Fruit fly (Drosophila melanogaster) whole organism, pupa: ENCODE data around the gene CG11889.

Source experiments
- CG10348 ChIP-seq: fragments of 200-800 bp; sonication (Bioruptor generic); IDR thresholded peaks from 2 replicates; pipeline ENCODE4 v1.3.6; 2022; ENCODE audit warnings: missing biosample characterization, missing genetic modification characterization
- CG12605 ChIP-seq: fragments of 200-800 bp; sonication (Bioruptor generic); IDR thresholded peaks from 2 replicates; pipeline ENCODE4 v1.3.6; 2022; ENCODE audit warnings: missing biosample characterization, missing genetic modification characterization
- CG13204 ChIP-seq: fragments of 200-800 bp; sonication (Bioruptor generic); optimal IDR thresholded peaks from 2 replicates; lab custom pipeline; 2018; ENCODE audit warnings: missing biosample characterization, mild to moderate bottlenecking, missing genetic modification characterization, moderate library complexity
- CG14655 ChIP-seq: fragments of 200-800 bp; sonication (Bioruptor generic); optimal IDR thresholded peaks from 3 replicates; lab custom pipeline; 2017; ENCODE audit warnings: mild to moderate bottlenecking, missing biosample characterization, missing genetic modification reagents, missing genetic modification characterization
- CG15710 ChIP-seq: fragments of 200-800 bp; sonication (Bioruptor generic); optimal IDR thresholded peaks from 2 replicates; lab custom pipeline; 2018; ENCODE audit warnings: missing biosample characterization, mild to moderate bottlenecking, missing genetic modification characterization, moderate library complexity
- CG17806 ChIP-seq: fragments of 200-800 bp; sonication (Bioruptor generic); optimal IDR thresholded peaks from 2 replicates; lab custom pipeline; 2018; ENCODE audit warnings: missing biosample characterization, mild to moderate bottlenecking, missing genetic modification characterization, moderate library complexity
- CG32121 ChIP-seq: fragments of 200-800 bp; sonication (Bioruptor generic); IDR thresholded peaks from 2 replicates; pipeline ENCODE4 v1.3.6; 2022; ENCODE audit warnings: missing biosample characterization, missing genetic modification characterization
- CG34367 ChIP-seq: fragments of 200-800 bp; sonication (Bioruptor generic); optimal IDR thresholded peaks from 2 replicates; lab custom pipeline; 2018; ENCODE audit warnings: missing biosample characterization, mild to moderate bottlenecking, missing genetic modification characterization
- CG4496 ChIP-seq: fragments of 200-800 bp; sonication (Bioruptor generic); IDR thresholded peaks from 3 replicates; pipeline ENCODE4 v1.3.6; 2022; ENCODE audit warnings: missing biosample characterization, missing genetic modification characterization
- CG8159 ChIP-seq: fragments of 200-800 bp; sonication (Bioruptor generic); optimal IDR thresholded peaks from 3 replicates; lab custom pipeline; 2018; ENCODE audit warnings: missing biosample characterization, mild to moderate bottlenecking, missing genetic modification characterization, moderate library complexity
- CG8301 ChIP-seq: fragments of 200-800 bp; sonication (Bioruptor generic); optimal IDR thresholded peaks from 2 replicates; lab custom pipeline; 2018; ENCODE audit warnings: missing biosample characterization, mild to moderate bottlenecking, missing genetic modification characterization
- CG9948 ChIP-seq: fragments of 200-800 bp; sonication (Bioruptor generic); optimal IDR thresholded peaks from 2 replicates; lab custom pipeline; 2018; ENCODE audit warnings: missing biosample characterization, mild to moderate bottlenecking, missing genetic modification characterization, moderate library complexity
- D1 ChIP-seq: fragments of 200-800 bp; sonication (Bioruptor generic); optimal IDR thresholded peaks from 2 replicates; lab custom pipeline; 2018; ENCODE audit warnings: missing biosample characterization, mild to moderate bottlenecking, missing genetic modification characterization, moderate library complexity
- EcR ChIP-seq: fragments of 200-800 bp; sonication (Bioruptor generic); optimal IDR thresholded peaks from 3 replicates; lab custom pipeline; 2019; ENCODE audit warnings: missing biosample characterization, missing genetic modification characterization, mild to moderate bottlenecking, moderate library complexity, missing genetic modification reagents
- Ets98B ChIP-seq: fragments of 200-800 bp; sonication (Bioruptor generic); IDR thresholded peaks from 2 replicates; pipeline ENCODE4 v1.3.6; 2022; ENCODE audit warnings: missing biosample characterization, missing genetic modification characterization
- Pif1A ChIP-seq: fragments of 200-800 bp; sonication (Bioruptor generic); optimal IDR thresholded peaks from 3 replicates; lab custom pipeline; 2016; ENCODE audit warnings: missing biosample characterization, missing genetic modification characterization
- Pif1B ChIP-seq: fragments of 200-800 bp; sonication (Bioruptor generic); optimal IDR thresholded peaks from 3 replicates; lab custom pipeline; 2016; ENCODE audit warnings: missing biosample characterization, missing genetic modification characterization
- Snoo ChIP-seq: fragments of 200-800 bp; sonication (Bioruptor generic); optimal IDR thresholded peaks from 3 replicates; lab custom pipeline; 2017; ENCODE audit warnings: missing biosample characterization, mild to moderate bottlenecking, missing genetic modification characterization, inconsistent platforms
- fd96Ca ChIP-seq: fragments of 200-800 bp; sonication (Bioruptor generic); IDR thresholded peaks from 3 replicates; pipeline ENCODE4 v1.3.6; 2022; ENCODE audit warnings: missing biosample characterization, missing genetic modification characterization
- gl ChIP-seq: fragments of 200-800 bp; sonication (Bioruptor generic); optimal IDR thresholded peaks from 2 replicates; lab custom pipeline; 2018; ENCODE audit warnings: missing biosample characterization, mild to moderate bottlenecking, missing genetic modification characterization
- rn ChIP-seq: fragments of 200-800 bp; sonication (Bioruptor generic); IDR thresholded peaks from 2 replicates; pipeline ENCODE4 v1.3.6; 2022; ENCODE audit warnings: missing biosample characterization, missing genetic modification characterization

CG11889 gene

dm6 chr3R:25269909-25270308 is at the start of gene CG11889, which contains the start of gene CG11891:
Gene CG11889 (plus strand): TSS chr3R:25270209.
Gene CG11891 (plus strand): TSS chr3R:25270209.
- TF ChIP-seq Snoo (tag; lab: Kevin White, UChicago) (no peak), CG10348 (GFP tag; lab: Robert Waterston, UW) (no peak), Pif1B (GFP tag; lab: Kevin White, UChicago) (no peak), CG8159 (tag; lab: Kevin White, UChicago) (no peak), CG12605 (GFP tag; lab: Robert Waterston, UW) (no peak), EcR (GFP tag; lab: Kevin White, UChicago) (no peak), CG14655 (no peak), Pif1A (no peak), CG34367 (no peak), Ets98B (GFP tag; lab: Robert Waterston, UW) (no peak), CG9948 (no peak)

- TF ChIP-seq rn (GFP tag; lab: Robert Waterston, UW) (no peak), CG15710 (no peak), EcR (GFP tag; lab: Kevin White, UChicago) (no peak), CG4496 (GFP tag; lab: Robert Waterston, UW) (no peak), CG13204 (GFP tag; lab: Kevin White, UChicago) (no peak), CG10348 (GFP tag; lab: Robert Waterston, UW) (no peak), CG32121 (GFP tag; lab: Robert Waterston, UW) (no peak), D1 (no peak), CG17806 (tag; lab: Kevin White, UChicago) (no peak), fd96Ca (GFP tag; lab: Robert Waterston, UW) (no peak), Snoo (tag; lab: Kevin White, UChicago) (no peak), CG14655 (no peak), CG34367 (no peak), Ets98B (GFP tag; lab: Robert Waterston, UW) (no peak)
These were observed 48.7 kb upstream of the CG11889 start, which contains the start of gene Alg9 for dm6 chr3R:25221203-25221807. Gene Alg9 (plus strand): TSS chr3R:25221589.

- TF ChIP-seq EcR (GFP tag; lab: Kevin White, UChicago), result no peak
- TF ChIP-seq CG8159 (tag; lab: Kevin White, UChicago), result no peak
- no peak for TF ChIP-seq CG15710
- TF ChIP-seq gl (tag; lab: Kevin White, UChicago), result no peak
- TF ChIP-seq rn (GFP tag; lab: Robert Waterston, UW), result no peak
- TF ChIP-seq CG13204 (GFP tag; lab: Kevin White, UChicago), result no peak
- TF ChIP-seq Pif1A, result no peak
- TF ChIP-seq CG17806 (tag; lab: Kevin White, UChicago), result no peak
- no peak for TF ChIP-seq CG34367
- TF ChIP-seq CG32121 (GFP tag; lab: Robert Waterston, UW), result no peak
- no peak for TF ChIP-seq Pif1B (GFP tag; lab: Kevin White, UChicago)
- TF ChIP-seq fd96Ca (GFP tag; lab: Robert Waterston, UW), result no peak
These were observed 44.5 kb upstream of the CG11889 start for dm6 chr3R:25225483-25225882.

- TF ChIP-seq Ets98B (GFP tag; lab: Robert Waterston, UW) (peak; percentile 64), CG13204 (GFP tag; lab: Kevin White, UChicago) (peak; percentile 67), CG15710 (peak; percentile 91), CG12605 (GFP tag; lab: Robert Waterston, UW) (peak; percentile 49), EcR (GFP tag; lab: Kevin White, UChicago) (no peak), D1 (peak; percentile 73), fd96Ca (GFP tag; lab: Robert Waterston, UW) (peak; percentile 56), CG14655 (peak; percentile 97), CG32121 (GFP tag; lab: Robert Waterston, UW) (peak; percentile 71; the same call in 1 of the 2 replicates), rn (GFP tag; lab: Robert Waterston, UW) (peak; percentile 54), CG8159 (tag; lab: Kevin White, UChicago) (peak; percentile 92), Snoo (tag; lab: Kevin White, UChicago) (peak; percentile 92), CG17806 (tag; lab: Kevin White, UChicago) (peak; percentile 84), CG9948 (peak; percentile 92), Pif1B (GFP tag; lab: Kevin White, UChicago) (peak; percentile 90), CG10348 (GFP tag; lab: Robert Waterston, UW) (0 out of 2 replicates have a peak, but pooled peaks have one; percentile 7), CG34367 (peak; percentile 82), CG8301 (tag; lab: Kevin White, UChicago) (peak; percentile 94), Pif1A (peak; percentile 93), CG4496 (GFP tag; lab: Robert Waterston, UW) (peak; percentile 76; the same call in 2 of the 3 replicates), gl (tag; lab: Kevin White, UChicago) (peak; percentile 68)
These were observed 37.6 kb upstream of the CG11889 start, which contains the start of gene Cad96Cb for dm6 chr3R:25232271-25232989. Gene Cad96Cb (minus strand): TSS chr3R:25232321.

- TF ChIP-seq rn (GFP tag; lab: Robert Waterston, UW) (no peak), CG17806 (tag; lab: Kevin White, UChicago) (no peak), CG4496 (GFP tag; lab: Robert Waterston, UW) (no peak), CG8301 (tag; lab: Kevin White, UChicago) (no peak)
These were observed 34.6 kb upstream of the CG11889 start, which contains the start of gene Sil1 for dm6 chr3R:25235362-25235761. Gene Sil1 (minus strand): TSS chr3R:25235529.
